Fruit fly (Drosophila melanogaster) whole organism, embryonic: Measurements from ENCODE around the gene GstD4.

Experiments
- Aef1 ChIP-seq: fragments of 200-800 bp; sonication (Bioruptor generic); IDR thresholded peaks from 3 replicates; pipeline ENCODE4 v1.3.6; 2022; ENCODE audit warnings: missing biosample characterization, missing genetic modification characterization
- Asciz ChIP-seq: fragments of 200-800 bp; sonication (Bioruptor generic); optimal IDR thresholded peaks from 2 replicates; lab custom pipeline; 2017; ENCODE audit warnings: missing biosample characterization, mild to moderate bottlenecking, missing genetic modification characterization, missing genetic modification reagents
- Awh ChIP-seq: fragments of 200-800 bp; sonication (Bioruptor generic); IDR thresholded peaks from 2 replicates; pipeline ENCODE4, ENCODE4 v1.3.6; 2022; ENCODE audit warnings: missing biosample characterization, missing genetic modification characterization
- B-H1 ChIP-seq: fragments of 200-800 bp; sonication (Bioruptor generic); IDR thresholded peaks from 3 replicates; pipeline ENCODE4 v1.3.6; 2022; ENCODE audit warnings: missing biosample characterization, missing genetic modification characterization
- CG10565 ChIP-seq: fragments of 200-800 bp; sonication (Bioruptor generic); optimal IDR thresholded peaks from 3 replicates; lab custom pipeline; 2016; ENCODE audit warnings: missing biosample characterization, mild to moderate bottlenecking, missing genetic modification characterization
- CG10959 ChIP-seq: fragments of 200-800 bp; sonication (Bioruptor generic); IDR thresholded peaks from 2 replicates; pipeline ENCODE4 v1.3.6; 2022; ENCODE audit warnings: missing biosample characterization, missing genetic modification characterization
- CG12155 ChIP-seq: fragments of 200-800 bp; sonication (Bioruptor generic); optimal IDR thresholded peaks from 3 replicates; lab custom pipeline; 2016; ENCODE audit warnings: missing biosample characterization, missing genetic modification characterization
- CG15011 ChIP-seq: fragments of 200-800 bp; sonication (Bioruptor generic); optimal IDR thresholded peaks from 3 replicates; lab custom pipeline; 2018; ENCODE audit warnings: missing biosample characterization, mild to moderate bottlenecking, missing genetic modification characterization
- CG18599 ChIP-seq: fragments of 200-800 bp; sonication (Bioruptor generic); optimal IDR thresholded peaks from 3 replicates; lab custom pipeline; 2017; ENCODE audit warnings: missing biosample characterization, missing genetic modification characterization, mild to moderate bottlenecking, moderate library complexity, missing genetic modification reagents
- CG31388 ChIP-seq: fragments of 200-800 bp; sonication (Bioruptor generic); optimal IDR thresholded peaks from 2 replicates; lab custom pipeline; 2016; ENCODE audit warnings: missing biosample characterization, missing genetic modification characterization
- CG33557 ChIP-seq: fragments of 200-800 bp; sonication (Bioruptor generic); optimal IDR thresholded peaks from 2 replicates; lab custom pipeline; 2019; ENCODE audit warnings: missing biosample characterization, mild to moderate bottlenecking, missing genetic modification characterization, moderate library complexity
- CG4424 ChIP-seq: fragments of 200-800 bp; sonication (Bioruptor generic); optimal IDR thresholded peaks from 3 replicates; lab custom pipeline; 2016; ENCODE audit warnings: missing biosample characterization, missing genetic modification characterization
- CG5245 ChIP-seq: fragments of 200-800 bp; sonication (Bioruptor generic); optimal IDR thresholded peaks from 3 replicates; lab custom pipeline; 2016; ENCODE audit warnings: missing biosample characterization, missing genetic modification characterization
- CG6175 ChIP-seq: fragments of 200-800 bp; sonication (Bioruptor generic); IDR thresholded peaks from 3 replicates; pipeline ENCODE4 v1.3.6; 2022; ENCODE audit warnings: missing biosample characterization, missing genetic modification characterization
- CG7839 ChIP-seq: fragments of 200-800 bp; sonication (Bioruptor generic); optimal IDR thresholded peaks from 3 replicates; lab custom pipeline; 2018; ENCODE audit warnings: missing biosample characterization, mild to moderate bottlenecking, missing genetic modification characterization, moderate library complexity
- CG7963 ChIP-seq: fragments of 200-800 bp; sonication (Bioruptor generic); IDR thresholded peaks from 3 replicates; pipeline ENCODE4 v1.3.6; 2022; ENCODE audit warnings: missing biosample characterization, missing genetic modification characterization; ENCODE audit not compliant: partially characterized antibody
- CG8359 ChIP-seq: fragments of 200-800 bp; sonication (Bioruptor generic); optimal IDR thresholded peaks from 2 replicates; lab custom pipeline; 2017; ENCODE audit warnings: missing biosample characterization, mild to moderate bottlenecking, missing genetic modification characterization, borderline replicate concordance
- CkIIα-i1 ChIP-seq: fragments of 200-800 bp; sonication (Bioruptor generic); IDR thresholded peaks from 2 replicates; pipeline ENCODE4 v1.3.6; 2022; ENCODE audit warnings: missing biosample characterization, missing genetic modification characterization
- D19B ChIP-seq: fragments of 200-800 bp; sonication (Bioruptor generic); optimal IDR thresholded peaks from 2 replicates; lab custom pipeline; 2017; ENCODE audit warnings: missing biosample characterization, mild to moderate bottlenecking, missing genetic modification characterization
- E2f1 ChIP-seq: fragments of 200-800 bp; sonication (Bioruptor generic); IDR thresholded peaks from 2 replicates; pipeline ENCODE4 v1.3.6; 2022; ENCODE audit warnings: missing biosample characterization, missing genetic modification characterization
- ERR ChIP-seq: fragments of 200-800 bp; sonication (Bioruptor generic); optimal IDR thresholded peaks from 2 replicates; lab custom pipeline; 2016; ENCODE audit warnings: missing biosample characterization, missing genetic modification characterization
- HLH3B ChIP-seq: fragments of 200-800 bp; sonication (Bioruptor generic); IDR thresholded peaks from 2 replicates; pipeline ENCODE4 v1.3.6; 2022; ENCODE audit warnings: missing biosample characterization, missing genetic modification characterization
- MTF-1 ChIP-seq: fragments of 200-800 bp; sonication (Bioruptor generic); optimal IDR thresholded peaks from 2 replicates; lab custom pipeline; 2018; ENCODE audit warnings: missing biosample characterization, mild to moderate bottlenecking, missing genetic modification characterization, borderline replicate concordance
- PHDP ChIP-seq: fragments of 200-800 bp; sonication (Bioruptor generic); optimal IDR thresholded peaks from 3 replicates; lab custom pipeline; 2018; ENCODE audit warnings: missing biosample characterization, mild to moderate bottlenecking, missing genetic modification characterization, moderate library complexity
- Pdp1 ChIP-seq, 2 experiments: fragments of 200-800 bp; sonication (Bioruptor generic); optimal IDR thresholded peaks; 3 replicates each; lab custom pipeline; 2016; ENCODE audit warnings: missing biosample characterization in 2 of 2, missing genetic modification characterization in 2 of 2, mild to moderate bottlenecking in 1 of 2, moderate library complexity in 1 of 2
- Spps ChIP-seq: fragments of 200-800 bp; sonication (Bioruptor generic); optimal IDR thresholded peaks from 2 replicates; lab custom pipeline; 2018; ENCODE audit warnings: missing biosample characterization, mild to moderate bottlenecking, missing genetic modification characterization
- Xrp1 ChIP-seq: fragments of 200-800 bp; sonication (Bioruptor generic); IDR thresholded peaks from 2 replicates; pipeline ENCODE4 v1.3.6; 2022; ENCODE audit warnings: missing biosample characterization, missing genetic modification characterization
- amos ChIP-seq: fragments of 200-800 bp; sonication (Bioruptor generic); IDR thresholded peaks from 2 replicates; pipeline ENCODE4 v1.3.6; 2022; ENCODE audit warnings: missing biosample characterization, missing genetic modification characterization; ENCODE audit not compliant: partially characterized antibody
- az2 ChIP-seq: fragments of 200-800 bp; sonication (Bioruptor generic); optimal IDR thresholded peaks from 3 replicates; lab custom pipeline; 2016; ENCODE audit warnings: missing biosample characterization, missing genetic modification characterization
- bigmax ChIP-seq: fragments of 200-800 bp; sonication (Bioruptor generic); optimal IDR thresholded peaks from 2 replicates; lab custom pipeline; 2018; ENCODE audit warnings: missing biosample characterization, mild to moderate bottlenecking, missing genetic modification characterization
- cato ChIP-seq: fragments of 200-800 bp; sonication (Bioruptor generic); optimal IDR thresholded peaks from 2 replicates; lab custom pipeline; 2016; ENCODE audit warnings: missing biosample characterization, missing genetic modification characterization, borderline replicate concordance
- chm ChIP-seq: fragments of 200-800 bp; sonication (Bioruptor generic); IDR thresholded peaks from 2 replicates; pipeline ENCODE4 v1.3.6; 2022; ENCODE audit warnings: missing biosample characterization, missing genetic modification characterization
- danr ChIP-seq: fragments of 200-800 bp; sonication (Bioruptor generic); IDR thresholded peaks from 2 replicates; pipeline ENCODE4 v1.3.6; 2022; ENCODE audit warnings: missing biosample characterization, missing genetic modification characterization
- dmrt11E ChIP-seq: fragments of 200-800 bp; sonication (Bioruptor generic); optimal IDR thresholded peaks from 3 replicates; lab custom pipeline; 2018; ENCODE audit warnings: missing biosample characterization, mild to moderate bottlenecking, missing genetic modification characterization, moderate library complexity
- fd3F ChIP-seq: fragments of 200-800 bp; sonication (Bioruptor generic); optimal IDR thresholded peaks from 2 replicates; lab custom pipeline; 2018; ENCODE audit warnings: missing biosample characterization, mild to moderate bottlenecking, missing genetic modification characterization, moderate library complexity
- gcm ChIP-seq: fragments of 200-800 bp; sonication (Bioruptor generic); optimal IDR thresholded peaks from 2 replicates; lab custom pipeline; 2019; ENCODE audit warnings: missing biosample characterization, mild to moderate bottlenecking, missing genetic modification characterization, moderate library complexity
- gem ChIP-seq: fragments of 200-800 bp; sonication (Bioruptor generic); optimal IDR thresholded peaks from 2 replicates; lab custom pipeline; 2019; ENCODE audit warnings: missing biosample characterization, mild to moderate bottlenecking, missing genetic modification characterization, moderate library complexity
- gsb-n ChIP-seq: fragments of 200-800 bp; sonication (Bioruptor generic); optimal IDR thresholded peaks from 3 replicates; lab custom pipeline; 2018; ENCODE audit warnings: missing biosample characterization, mild to moderate bottlenecking, missing genetic modification characterization
- kay ChIP-seq: fragments of 200-800 bp; sonication (Bioruptor generic); optimal IDR thresholded peaks from 2 replicates; lab custom pipeline; 2016; ENCODE audit warnings: missing biosample characterization, missing genetic modification characterization
- kni ChIP-seq: fragments of 200-800 bp; sonication (Bioruptor generic); optimal IDR thresholded peaks from 3 replicates; lab custom pipeline; 2017; ENCODE audit warnings: mild to moderate bottlenecking, missing biosample characterization, missing genetic modification reagents, missing genetic modification characterization
- mirr ChIP-seq: fragments of 200-800 bp; sonication (Bioruptor generic); optimal IDR thresholded peaks from 3 replicates; lab custom pipeline; 2018; ENCODE audit warnings: missing biosample characterization, mild to moderate bottlenecking, missing genetic modification characterization
- peb ChIP-seq: fragments of 200-800 bp; sonication (Bioruptor generic); IDR thresholded peaks from 2 replicates; pipeline ENCODE4 v1.3.6; 2022; ENCODE audit warnings: missing biosample characterization, missing genetic modification characterization
- pros ChIP-seq: fragments of 200-800 bp; sonication (Bioruptor generic); optimal IDR thresholded peaks from 3 replicates; lab custom pipeline; 2019; ENCODE audit warnings: missing biosample characterization, mild to moderate bottlenecking, missing genetic modification characterization, moderate library complexity
- ro ChIP-seq: fragments of 200-800 bp; sonication (Bioruptor generic); IDR thresholded peaks from 2 replicates; pipeline ENCODE4 v1.3.6; 2022; ENCODE audit warnings: missing biosample characterization, missing genetic modification characterization
- shn ChIP-seq: fragments of 200-800 bp; sonication (Bioruptor generic); optimal IDR thresholded peaks from 3 replicates; lab custom pipeline; 2016; ENCODE audit warnings: missing biosample characterization, missing genetic modification characterization
- sr ChIP-seq: fragments of 200-800 bp; sonication (Bioruptor generic); IDR thresholded peaks from 3 replicates; pipeline ENCODE4 v1.3.6; 2022; ENCODE audit warnings: missing biosample characterization, missing genetic modification characterization
- stc ChIP-seq: fragments of 200-800 bp; sonication (Bioruptor generic); IDR thresholded peaks from 2 replicates; pipeline ENCODE4 v1.3.6; 2022; ENCODE audit warnings: missing biosample characterization, missing genetic modification characterization
- tap ChIP-seq: fragments of 200-800 bp; optimal IDR thresholded peaks from 3 replicates; lab custom pipeline; 2019; ENCODE audit warnings: missing biosample characterization, mild to moderate bottlenecking, missing genetic modification characterization, moderate library complexity
- ttk ChIP-seq: fragments of 200-800 bp; sonication (Bioruptor generic); IDR thresholded peaks from 2 replicates; pipeline ENCODE4 v2.1.2; 2022; ENCODE audit warnings: missing biosample characterization, missing genetic modification characterization
- vnd ChIP-seq: fragments of 200-800 bp; sonication (Bioruptor generic); IDR thresholded peaks from 3 replicates; pipeline ENCODE4 v1.3.6; 2022; ENCODE audit warnings: missing biosample characterization, missing genetic modification characterization; ENCODE audit not compliant: partially characterized antibody
- wdn ChIP-seq: fragments of 200-800 bp; sonication (Bioruptor generic); IDR thresholded peaks from 2 replicates; pipeline ENCODE4 v1.3.6; 2022; ENCODE audit warnings: missing biosample characterization, missing genetic modification characterization
- zfh1 ChIP-seq: fragments of 200-800 bp; sonication (Bioruptor generic); IDR thresholded peaks from 3 replicates; pipeline ENCODE4 v1.3.6; 2022; ENCODE audit warnings: missing biosample characterization, missing genetic modification characterization

Gene GstD4

dm6 chr3R:12356044-12356443, 17.9 kb upstream of the GstD4 start, which contains the start of gene MBD-R2 (continued):
- no peak for TF ChIP-seq CG31388 (GFP tag; lab: Kevin White, UChicago)
- no peak for TF ChIP-seq CkIIα-i1 (GFP tag; lab: Robert Waterston, UW)
- TF ChIP-seq D19B (GFP tag; lab: Kevin White, UChicago): no peak
- TF ChIP-seq B-H1 (GFP tag; lab: Robert Waterston, UW): no peak
- peak; percentile 75 for TF ChIP-seq amos (GFP tag; lab: Robert Waterston, UW)
- no peak for TF ChIP-seq stc
- no peak for TF ChIP-seq E2f1 (GFP tag; lab: Robert Waterston, UW)
- TF ChIP-seq CG33557: no peak
- no peak for TF ChIP-seq chm (GFP tag; lab: Robert Waterston, UW)
- no peak for TF ChIP-seq bigmax (GFP tag; lab: Kevin White, UChicago)
- TF ChIP-seq az2: no peak
- no peak for TF ChIP-seq CG12155
- TF ChIP-seq Pdp1 (GFP tag; optimal IDR thresholded peaks at IDR 0.05; lab: Kevin White, UChicago): peak in 1 of 2 experiments; percentile 21
- no peak for TF ChIP-seq danr (GFP tag; lab: Robert Waterston, UW)
- 0 out of 2 replicates have a peak, but pooled peaks have one; percentile 16 for TF ChIP-seq Xrp1 (GFP tag; lab: Robert Waterston, UW)
- TF ChIP-seq cato (GFP tag; lab: Kevin White, UChicago): no peak
- peak; percentile 52; the same call in 2 of the 3 replicates for TF ChIP-seq vnd (GFP tag; lab: Robert Waterston, UW)
- no peak for TF ChIP-seq CG18599 (GFP tag; lab: Kevin White, UChicago)
- TF ChIP-seq CG7963 (GFP tag; lab: Robert Waterston, UW): no peak
- no peak for TF ChIP-seq ro (GFP tag; lab: Robert Waterston, UW)
- no peak for TF ChIP-seq CG7839
- TF ChIP-seq ERR (GFP tag; lab: Kevin White, UChicago): no peak
- TF ChIP-seq CG10959 (GFP tag; lab: Robert Waterston, UW): no peak
- TF ChIP-seq shn (GFP tag; lab: Kevin White, UChicago): no peak
- no peak for TF ChIP-seq mirr (GFP tag; lab: Kevin White, UChicago)
- TF ChIP-seq ttk (GFP tag; lab: Robert Waterston, UW): no peak
- no peak for TF ChIP-seq sr
- no peak for TF ChIP-seq peb (GFP tag; lab: Robert Waterston, UW)
- TF ChIP-seq MTF-1 (GFP tag; lab: Kevin White, UChicago): no peak
- peak; percentile 11 for TF ChIP-seq PHDP (tag; lab: Kevin White, UChicago)
- no peak for TF ChIP-seq CG15011
- no peak for TF ChIP-seq Asciz (GFP tag; lab: Kevin White, UChicago)
- TF ChIP-seq Aef1: no peak
- TF ChIP-seq gem (tag; lab: Kevin White, UChicago): peak; percentile 22
- no peak for TF ChIP-seq pros (GFP tag; lab: Kevin White, UChicago)
- TF ChIP-seq CG8359: no peak
- no peak for TF ChIP-seq CG10565
- TF ChIP-seq CG4424 (GFP tag; lab: Kevin White, UChicago): no peak
- peak; percentile 1 for TF ChIP-seq gcm (GFP tag; lab: Kevin White, UChicago)
- TF ChIP-seq Awh (GFP tag; lab: Robert Waterston, UW): no peak
- TF ChIP-seq CG6175 (GFP tag; lab: Robert Waterston, UW): no peak
- TF ChIP-seq tap (tag; lab: Kevin White, UChicago): no peak
- no peak for TF ChIP-seq dmrt11E (tag; lab: Kevin White, UChicago)
- TF ChIP-seq Spps (tag; lab: Kevin White, UChicago): no peak
- no peak for TF ChIP-seq CG5245 (GFP tag; lab: Kevin White, UChicago)
- no peak for TF ChIP-seq kni (GFP tag; lab: Kevin White, UChicago)
- no peak for TF ChIP-seq gsb-n (tag; lab: Kevin White, UChicago)
- TF ChIP-seq HLH3B (GFP tag; lab: Robert Waterston, UW): no peak
- TF ChIP-seq zfh1: no peak
- TF ChIP-seq fd3F (GFP tag; lab: Kevin White, UChicago): no peak
- no peak for TF ChIP-seq kay (GFP tag; lab: Kevin White, UChicago)
- TF ChIP-seq wdn (GFP tag; lab: Robert Waterston, UW): no peak
